Worm (Caenorhabditis elegans): ENCODE measurements around the gene gst-35.

ce11 chrII:15169811-15170282, 15.3 kb downstream of the gst-35 start, which contains the start of gene gst-29:
- no peak for TF ChIP-seq Y79H2A.3 (GFP tag; conservative IDR thresholded peaks at IDR 0.05)
- no peak for TF ChIP-seq C06A6.2 (GFP tag; conservative IDR thresholded peaks at IDR 0.05)
- no peak for TF ChIP-seq dpl-1 (GFP tag; optimal IDR thresholded peaks at IDR 0.05)
- TF ChIP-seq mes-4 (tag; optimal IDR thresholded peaks at IDR 0.05): no peak
- no peak for TF ChIP-seq D2030.7 (GFP tag; IDR thresholded peaks at IDR 0.05)
- no peak for TF ChIP-seq lsy-27 (tag; optimal IDR thresholded peaks at IDR 0.05; ENCODE audit: borderline replicate concordance, insufficient read depth)
- TF ChIP-seq egl-18 (GFP tag; IDR thresholded peaks at IDR 0.05): no peak
- no peak for TF ChIP-seq hmg-1.2 (GFP tag; IDR thresholded peaks at IDR 0.05)
- TF ChIP-seq lin-35 (GFP tag; optimal IDR thresholded peaks at IDR 0.05): no peak

Measured in whole organism, young adult.